Worm (Caenorhabditis elegans) whole organism, early embryonic: ENCODE results near the gene R53.5.

Experiments
- B0310.2 ChIP-seq: sonication (generic microtip); optimal IDR thresholded peaks from 2 replicates; lab custom pipeline; 2016; ENCODE audit warnings: mild to moderate bottlenecking, missing genetic modification characterization, missing compliant biosample characterization
- F13C5.2 ChIP-seq: sonication (generic microtip); optimal IDR thresholded peaks from 2 replicates; lab custom pipeline; 2017; ENCODE audit warnings: mild to moderate bottlenecking, missing genetic modification characterization, inconsistent platforms, missing compliant biosample characterization
- aly-1 ChIP-seq: sonication (generic microtip); optimal IDR thresholded peaks from 2 replicates; lab custom pipeline; 2016; ENCODE audit warnings: missing genetic modification characterization, missing compliant biosample characterization
- ama-1 ChIP-seq: fragments of 150-350 bp; optimal IDR thresholded peaks from 2 replicates; lab custom pipeline; 2014
- ceh-13 ChIP-seq: fragments of 200-800 bp; sonication (Bioruptor generic); optimal IDR thresholded peaks from 2 replicates; lab custom pipeline; 2018; ENCODE audit warnings: mild to moderate bottlenecking, missing genetic modification characterization, missing compliant biosample characterization
- ets-7 ChIP-seq: sonication (generic microtip); optimal IDR thresholded peaks from 2 replicates; lab custom pipeline; 2016; ENCODE audit warnings: missing genotype, missing genetic modification characterization, missing compliant biosample characterization
- flt-1 ChIP-seq: fragments of 200-800 bp; sonication (Bioruptor generic); IDR thresholded peaks from 2 replicates; pipeline ENCODE4 v1.3.6; 2022; ENCODE audit warnings: missing genetic modification characterization, missing compliant biosample characterization
- hnd-1 ChIP-seq: sonication (generic microtip); optimal IDR thresholded peaks from 2 replicates; lab custom pipeline; 2016; ENCODE audit warnings: missing genetic modification characterization, missing compliant biosample characterization
- sea-1 ChIP-seq: fragments of 200-800 bp; sonication (Bioruptor generic); conservative IDR thresholded peaks from 2 replicates; pipeline ENCODE4 v1.3.6; 2022; ENCODE audit warnings: missing genetic modification characterization, missing compliant biosample characterization
- tbx-11 ChIP-seq: fragments of 200-800 bp; sonication (Bioruptor generic); IDR thresholded peaks from 2 replicates; pipeline ENCODE4 v1.3.6; 2022; ENCODE audit warnings: missing genetic modification characterization, missing compliant biosample characterization
- tbx-37 ChIP-seq: fragments of 200-800 bp; sonication (Bioruptor generic); conservative IDR thresholded peaks from 2 replicates; pipeline ENCODE4 v1.3.6; 2022; ENCODE audit warnings: missing genetic modification reagents, missing genetic modification characterization, missing compliant biosample characterization

DNA sequence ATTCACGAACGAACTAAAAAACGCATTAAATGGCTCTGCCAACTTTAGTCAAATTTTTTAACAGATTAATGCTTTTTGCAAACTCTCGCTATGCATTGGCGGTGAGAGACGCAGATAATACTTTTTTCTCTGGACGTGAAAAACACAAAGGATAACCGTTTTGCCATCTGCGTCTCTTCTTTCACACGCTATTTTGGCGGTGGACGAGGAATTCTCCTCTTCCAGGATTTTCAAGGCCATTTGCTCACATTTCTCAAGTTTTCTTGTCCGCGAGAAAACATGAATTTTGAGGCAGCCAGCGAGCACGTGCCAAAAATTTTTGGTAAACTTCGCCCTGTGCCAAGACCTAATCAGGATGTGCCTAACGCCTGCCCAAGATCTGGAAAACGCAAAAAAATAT lies 39.3 kb downstream of the R53.5 start:
- TF ChIP-seq flt-1 (GFP tag; lab: Robert Waterston, UW) (no peak), hnd-1 (tag; lab: Kevin White, UChicago) (no peak), ets-7 (no peak), ama-1 (lab: Kevin White, UChicago) (peak; percentile 21), F13C5.2 (tag; lab: Kevin White, UChicago) (peak; percentile 22), ceh-13 (GFP tag; lab: Kevin White, UChicago) (no peak), B0310.2 (tag; lab: Kevin White, UChicago) (no peak), tbx-37 (GFP tag; lab: Robert Waterston, UW) (no peak), sea-1 (GFP tag; lab: Robert Waterston, UW) (no peak), aly-1 (tag; lab: Kevin White, UChicago) (no peak), tbx-11 (GFP tag; lab: Robert Waterston, UW) (no peak)
